Fruit fly (Drosophila melanogaster) whole organism, embryonic: Measurements from ENCODE around the gene Dcps.

Experiments
- ATbp ChIP-seq: fragments of 200-800 bp; sonication (Bioruptor generic); optimal IDR thresholded peaks from 2 replicates; lab custom pipeline; 2017; ENCODE audit warnings: missing biosample characterization, mild to moderate bottlenecking, missing genetic modification characterization, missing genetic modification reagents
- Atf-2 ChIP-seq: fragments of 200-800 bp; sonication (Bioruptor generic); optimal IDR thresholded peaks from 2 replicates; lab custom pipeline; 2016; ENCODE audit warnings: missing biosample characterization, missing genetic modification characterization
- CG10147 ChIP-seq: fragments of 200-800 bp; sonication (Bioruptor generic); optimal IDR thresholded peaks from 2 replicates; lab custom pipeline; 2019; ENCODE audit warnings: missing biosample characterization, mild to moderate bottlenecking, missing genetic modification characterization, moderate library complexity
- CG10321 ChIP-seq: fragments of 200-800 bp; sonication (Bioruptor generic); IDR thresholded peaks from 2 replicates; pipeline ENCODE4 v1.3.6; 2022; ENCODE audit warnings: missing biosample characterization, missing genetic modification characterization
- CG11695 ChIP-seq: fragments of 200-800 bp; sonication (Bioruptor generic); IDR thresholded peaks from 3 replicates; pipeline ENCODE4 v1.3.6; 2022; ENCODE audit warnings: missing biosample characterization, missing genetic modification characterization
- CG13287 ChIP-seq: fragments of 200-800 bp; sonication (Bioruptor generic); IDR thresholded peaks from 2 replicates; pipeline ENCODE4 v1.3.6; 2022; ENCODE audit warnings: missing biosample characterization, missing genetic modification characterization; ENCODE audit not compliant: partially characterized antibody
- CG15479 ChIP-seq: fragments of 200-800 bp; sonication (Bioruptor generic); optimal IDR thresholded peaks from 3 replicates; lab custom pipeline; 2019; ENCODE audit warnings: missing biosample characterization, mild to moderate bottlenecking, missing genetic modification characterization, moderate library complexity
- CG16779 ChIP-seq: fragments of 200-800 bp; sonication (Bioruptor generic); IDR thresholded peaks from 2 replicates; pipeline ENCODE4 v1.3.6; 2022; ENCODE audit warnings: missing biosample characterization, missing genetic modification characterization
- CG2712 ChIP-seq: fragments of 200-800 bp; optimal IDR thresholded peaks from 3 replicates; lab custom pipeline; 2019; ENCODE audit warnings: missing biosample characterization, mild to moderate bottlenecking, missing genetic modification characterization, moderate library complexity
- CG4617 ChIP-seq: fragments of 200-800 bp; sonication (Bioruptor generic); optimal IDR thresholded peaks from 3 replicates; lab custom pipeline; 2016; ENCODE audit warnings: missing biosample characterization, missing genetic modification characterization, borderline replicate concordance
- CG5180 ChIP-seq: fragments of 200-800 bp; sonication (Bioruptor generic); optimal IDR thresholded peaks from 3 replicates; lab custom pipeline; 2017; ENCODE audit warnings: missing biosample characterization, missing genetic modification characterization, mild to moderate bottlenecking, moderate library complexity, missing genetic modification reagents
- CG6683 ChIP-seq: fragments of 200-800 bp; sonication (Bioruptor generic); optimal IDR thresholded peaks from 2 replicates; lab custom pipeline; 2017; ENCODE audit warnings: missing biosample characterization, mild to moderate bottlenecking, missing genetic modification characterization, missing genetic modification reagents
- CG8924 ChIP-seq: fragments of 200-800 bp; optimal IDR thresholded peaks from 3 replicates; lab custom pipeline; 2019; ENCODE audit warnings: missing biosample characterization, mild to moderate bottlenecking, missing genetic modification characterization, moderate library complexity
- CG9437 ChIP-seq: fragments of 200-800 bp; sonication (Bioruptor generic); optimal IDR thresholded peaks from 2 replicates; lab custom pipeline; 2018; ENCODE audit warnings: missing biosample characterization, mild to moderate bottlenecking, missing genetic modification characterization
- CG9727 ChIP-seq: fragments of 200-800 bp; sonication (Bioruptor generic); optimal IDR thresholded peaks from 3 replicates; lab custom pipeline; 2017; ENCODE audit warnings: missing biosample characterization, mild to moderate bottlenecking, missing genetic modification characterization
- D ChIP-seq, 2 experiments: fragments of 200-800 bp in 1 of 2; fragments of >200 bp in 1 of 2; sonication (Bioruptor generic) in 1 of 2; optimal IDR thresholded peaks; 2 replicates in 1 of 2; 3 replicates in 1 of 2; lab custom pipeline; 2017; ENCODE audit warnings: mild to moderate bottlenecking in 1 of 2, missing biosample characterization in 1 of 2, missing genetic modification characterization in 1 of 2, missing genetic modification reagents in 1 of 2
- Dip2 ChIP-seq: fragments of 200-800 bp; sonication (Bioruptor generic); IDR thresholded peaks from 2 replicates; pipeline ENCODE4 v1.3.6; 2022; ENCODE audit warnings: missing biosample characterization, missing genetic modification characterization
- Ets65A ChIP-seq: fragments of 200-800 bp; sonication (Bioruptor generic); peaks from one replicate; lab custom pipeline; 2016; ENCODE audit warnings: missing biosample characterization, missing genetic modification characterization
- Gsc ChIP-seq: fragments of 200-800 bp; sonication (Bioruptor generic); IDR thresholded peaks from 2 replicates; pipeline ENCODE4 v1.3.6; 2022; ENCODE audit warnings: missing biosample characterization, missing genetic modification characterization
- HmgD ChIP-seq: fragments of 200-800 bp; sonication (Bioruptor generic); optimal IDR thresholded peaks from 3 replicates; lab custom pipeline; 2016; ENCODE audit warnings: missing biosample characterization, missing genetic modification characterization
- HmgZ ChIP-seq: fragments of 200-800 bp; sonication (Bioruptor generic); optimal IDR thresholded peaks from 2 replicates; lab custom pipeline; 2018; ENCODE audit warnings: missing biosample characterization, mild to moderate bottlenecking, missing genetic modification characterization
- Hmr ChIP-seq: fragments of 200-800 bp; sonication (Bioruptor generic); optimal IDR thresholded peaks from 3 replicates; lab custom pipeline; 2017; ENCODE audit warnings: mild to moderate bottlenecking, missing biosample characterization, missing genetic modification reagents, missing genetic modification characterization
- MESR4 ChIP-seq: fragments of 200-800 bp; sonication (Bioruptor generic); optimal IDR thresholded peaks from 2 replicates; lab custom pipeline; 2018; ENCODE audit warnings: missing biosample characterization, mild to moderate bottlenecking, missing genetic modification characterization, moderate library complexity
- Mrtf ChIP-seq: fragments of 200-800 bp; sonication (Bioruptor generic); IDR thresholded peaks from 3 replicates; pipeline ENCODE4 v1.3.6; 2022; ENCODE audit warnings: missing biosample characterization, missing genetic modification characterization
- NC2β ChIP-seq: fragments of 200-800 bp; sonication (Bioruptor generic); optimal IDR thresholded peaks from 2 replicates; lab custom pipeline; 2016; ENCODE audit warnings: missing biosample characterization, missing genetic modification characterization
- Oli ChIP-seq: fragments of 200-800 bp; sonication (Bioruptor generic); optimal IDR thresholded peaks from 2 replicates; lab custom pipeline; 2018; ENCODE audit warnings: missing biosample characterization, mild to moderate bottlenecking, missing genetic modification characterization, moderate library complexity
- Optix ChIP-seq: fragments of 200-800 bp; sonication (Bioruptor generic); IDR thresholded peaks from 3 replicates; pipeline ENCODE4 v1.3.6; 2022; ENCODE audit warnings: missing biosample characterization, missing genetic modification characterization
- Side ChIP-seq: fragments of 200-800 bp; sonication (Bioruptor generic); optimal IDR thresholded peaks from 2 replicates; lab custom pipeline; 2016; ENCODE audit warnings: missing biosample characterization, missing genetic modification characterization
- Usf ChIP-seq: fragments of 200-800 bp; sonication (Bioruptor generic); optimal IDR thresholded peaks from 2 replicates; lab custom pipeline; 2017; ENCODE audit warnings: missing genotype, missing biosample characterization, missing genetic modification characterization
- Xrp1 ChIP-seq: fragments of 200-800 bp; sonication (Bioruptor generic); IDR thresholded peaks from 2 replicates; pipeline ENCODE4 v1.3.6; 2022; ENCODE audit warnings: missing biosample characterization, missing genetic modification characterization
- al ChIP-seq: fragments of 200-800 bp; sonication (Bioruptor generic); IDR thresholded peaks from 2 replicates; pipeline ENCODE4 v1.3.6; 2022; ENCODE audit warnings: missing biosample characterization, missing genetic modification characterization
- dmrt11E ChIP-seq: fragments of 200-800 bp; sonication (Bioruptor generic); optimal IDR thresholded peaks from 3 replicates; lab custom pipeline; 2018; ENCODE audit warnings: missing biosample characterization, mild to moderate bottlenecking, missing genetic modification characterization, moderate library complexity
- eyg ChIP-seq: fragments of 200-800 bp; sonication (Bioruptor generic); optimal IDR thresholded peaks from 3 replicates; lab custom pipeline; 2016; ENCODE audit warnings: missing biosample characterization, missing genetic modification characterization
- gcm ChIP-seq: fragments of 200-800 bp; sonication (Bioruptor generic); optimal IDR thresholded peaks from 2 replicates; lab custom pipeline; 2019; ENCODE audit warnings: missing biosample characterization, mild to moderate bottlenecking, missing genetic modification characterization, moderate library complexity
- gfzf ChIP-seq: fragments of 200-800 bp; sonication (Bioruptor generic); optimal IDR thresholded peaks from 2 replicates; lab custom pipeline; 2016; ENCODE audit warnings: missing biosample characterization, mild to moderate bottlenecking, missing genetic modification characterization, moderate library complexity
- her ChIP-seq: fragments of 200-800 bp; sonication (Bioruptor generic); optimal IDR thresholded peaks from 2 replicates; lab custom pipeline; 2016; ENCODE audit warnings: missing biosample characterization, missing genetic modification characterization
- luna ChIP-seq: fragments of 200-800 bp; sonication (Bioruptor generic); optimal IDR thresholded peaks from 2 replicates; lab custom pipeline; 2016; ENCODE audit warnings: missing biosample characterization, missing genetic modification characterization
- nom ChIP-seq: fragments of 200-800 bp; sonication (Bioruptor generic); optimal IDR thresholded peaks from 2 replicates; lab custom pipeline; 2017; ENCODE audit warnings: missing biosample characterization, missing genetic modification characterization, mild to moderate bottlenecking, moderate library complexity, missing genetic modification reagents
- pan ChIP-seq, 4 experiments: fragments of >200 bp in 3 of 4; fragments of 200-800 bp in 1 of 4; sonication (Bioruptor generic) in 1 of 4; optimal IDR thresholded peaks in 3 of 4; IDR thresholded peaks in 1 of 4; 2 replicates each; pipeline versions ENCODE4 v1.3.6 to Lab custom; 2017 to 2022; ENCODE audit warnings: missing biosample characterization in 2 of 4, missing genetic modification characterization in 2 of 4, mixed read lengths in 1 of 4
- pho ChIP-seq: fragments of 200-800 bp; sonication (Bioruptor generic); optimal IDR thresholded peaks from 2 replicates; lab custom pipeline; 2016; ENCODE audit warnings: missing biosample characterization, missing genetic modification characterization
- rib ChIP-seq: fragments of 200-800 bp; sonication (Bioruptor generic); IDR thresholded peaks from 2 replicates; pipeline ENCODE4 v1.3.6; 2022; ENCODE audit warnings: missing biosample characterization, missing genetic modification characterization
- run ChIP-seq: fragments of 200-800 bp; sonication (Bioruptor generic); optimal IDR thresholded peaks from 3 replicates; lab custom pipeline; 2018; ENCODE audit warnings: missing biosample characterization, mild to moderate bottlenecking, missing genetic modification characterization
- sens ChIP-seq: fragments of 200-800 bp; sonication (Bioruptor generic); peaks from one replicate; lab custom pipeline; 2016; ENCODE audit warnings: missing biosample characterization, missing genetic modification characterization
- sens-2 ChIP-seq: fragments of 200-800 bp; sonication (Bioruptor generic); IDR thresholded peaks from 2 replicates; pipeline ENCODE4 v1.3.6; 2022; ENCODE audit warnings: missing biosample characterization, missing genetic modification characterization
- sna ChIP-seq: fragments of 200-800 bp; sonication (Bioruptor generic); IDR thresholded peaks from 2 replicates; pipeline ENCODE4 v1.3.6; 2022; ENCODE audit warnings: missing biosample characterization, missing genetic modification characterization; ENCODE audit not compliant: partially characterized antibody
- vvl ChIP-seq: fragments of 200-800 bp; sonication (Bioruptor generic); IDR thresholded peaks from 2 replicates; pipeline ENCODE4 v1.3.6; 2022; ENCODE audit warnings: missing biosample characterization, missing genetic modification characterization
- wor ChIP-seq: fragments of 200-800 bp; sonication (Bioruptor generic); IDR thresholded peaks from 2 replicates; pipeline ENCODE4 v1.3.6; 2022; ENCODE audit warnings: missing biosample characterization, missing genetic modification characterization
- zen2 ChIP-seq: fragments of 200-800 bp; sonication (Bioruptor generic); IDR thresholded peaks from 3 replicates; pipeline ENCODE4 v1.3.6; 2022; ENCODE audit warnings: missing biosample characterization, missing genetic modification characterization; ENCODE audit not compliant: partially characterized antibody

Gene Dcps

dm6 chr3R:5742278-5743196, 12.0 kb downstream of the Dcps start, which contains the start of the genes Sym and Madm (continued):
- no peak for TF ChIP-seq Optix (GFP tag; lab: Robert Waterston, UW)
- TF ChIP-seq CG16779: no peak
- TF ChIP-seq vvl (GFP tag; lab: Robert Waterston, UW): no peak; the same call in 1 of the 2 replicates
- TF ChIP-seq CG15479 (GFP tag; lab: Kevin White, UChicago): no peak
- no peak for TF ChIP-seq run (tag; lab: Kevin White, UChicago)
- TF ChIP-seq MESR4 (GFP tag; lab: Kevin White, UChicago): peak; percentile 96
- TF ChIP-seq sna (GFP tag; lab: Robert Waterston, UW): peak; percentile 87
- TF ChIP-seq Dip2 (GFP tag; lab: Robert Waterston, UW): no peak
- peak; percentile 95 for TF ChIP-seq CG4617 (GFP tag; lab: Kevin White, UChicago)
- TF ChIP-seq Side (GFP tag; lab: Kevin White, UChicago): peak; percentile 5
- TF ChIP-seq Mrtf (GFP tag; lab: Robert Waterston, UW): no peak
- TF ChIP-seq gfzf (GFP tag; lab: Kevin White, UChicago): peak; percentile 78
- peak; percentile 43 for TF ChIP-seq dmrt11E (tag; lab: Kevin White, UChicago)
- TF ChIP-seq HmgD (GFP tag; lab: Kevin White, UChicago): no peak
- no peak for TF ChIP-seq Hmr (GFP tag; lab: Kevin White, UChicago)
- TF ChIP-seq CG9727 (GFP tag; lab: Kevin White, UChicago): peak; percentile 50
- peak; percentile 54 for TF ChIP-seq CG2712 (tag; lab: Kevin White, UChicago)
- no peak for TF ChIP-seq luna (GFP tag; lab: Kevin White, UChicago)
- peak; percentile 13 for TF ChIP-seq CG9437 (GFP tag; lab: Kevin White, UChicago)
- TF ChIP-seq Oli (tag; lab: Kevin White, UChicago): no peak
- TF ChIP-seq ATbp (GFP tag; lab: Kevin White, UChicago): no peak
- TF ChIP-seq HmgZ: peak; percentile 58
- TF ChIP-seq sens (GFP tag; lab: Kevin White, UChicago): peak; percentile 94
- no peak for TF ChIP-seq CG10321 (GFP tag; lab: Robert Waterston, UW)
- TF ChIP-seq zen2 (GFP tag; lab: Robert Waterston, UW): peak; percentile 70; the same call in 1 of the 3 replicates
- TF ChIP-seq CG10147 (GFP tag; lab: Kevin White, UChicago): peak; percentile 39
- TF ChIP-seq Usf (GFP tag; lab: Kevin White, UChicago): no peak
- TF ChIP-seq Atf-2 (GFP tag; lab: Kevin White, UChicago): no peak
- TF ChIP-seq CG8924 (tag; lab: Kevin White, UChicago): peak; percentile 44
- TF ChIP-seq CG13287: peak; percentile 86
- TF ChIP-seq wor: no peak
- no peak for TF ChIP-seq CG5180 (GFP tag; lab: Kevin White, UChicago)
- no peak for TF ChIP-seq CG11695 (GFP tag; lab: Robert Waterston, UW)
- TF ChIP-seq NC2β (GFP tag; lab: Kevin White, UChicago): peak; percentile 18
- no peak for TF ChIP-seq pan (optimal IDR thresholded peaks at IDR 0.05; lab: Kevin White, UChicago)
- no peak for TF ChIP-seq pan (GFP tag; optimal IDR thresholded peaks at IDR 0.05 in 1 of 2, IDR thresholded peaks at IDR 0.05 in 1 of 2)
- no peak for TF ChIP-seq Gsc (GFP tag; lab: Robert Waterston, UW)
- TF ChIP-seq Xrp1 (GFP tag; lab: Robert Waterston, UW): peak; percentile 59
- TF ChIP-seq rib (GFP tag; lab: Robert Waterston, UW): no peak
- TF ChIP-seq D (optimal IDR thresholded peaks at IDR 0.05; lab: Kevin White, UChicago): no peak
- no peak for TF ChIP-seq D (GFP tag; optimal IDR thresholded peaks at IDR 0.05; lab: Kevin White, UChicago)
- TF ChIP-seq pho (GFP tag; lab: Kevin White, UChicago): peak; percentile 42
- peak; percentile 21 for TF ChIP-seq gcm (GFP tag; lab: Kevin White, UChicago)
- no peak for TF ChIP-seq sens-2
- peak; percentile 45 for TF ChIP-seq al (GFP tag; lab: Robert Waterston, UW)
- TF ChIP-seq CG6683 (GFP tag; lab: Kevin White, UChicago): peak; percentile 2
- TF ChIP-seq her: peak; percentile 32
- no peak for TF ChIP-seq nom
- peak; percentile 97 for TF ChIP-seq Ets65A
- TF ChIP-seq eyg: no peak
